Worm (Caenorhabditis elegans): ENCODE measurements around the gene F25D1.5.

- no peak for TF ChIP-seq ama-1 (optimal IDR thresholded peaks at IDR 0.05)
- no peak for TF ChIP-seq syd-9 (tag; optimal IDR thresholded peaks at IDR 0.05)
- no peak for TF ChIP-seq pax-1 (tag; optimal IDR thresholded peaks at IDR 0.05)
- TF ChIP-seq ceh-22 (tag; optimal IDR thresholded peaks at IDR 0.05) = no peak
- no peak for TF ChIP-seq unc-86 (tag; optimal IDR thresholded peaks at IDR 0.05)
- no peak for TF ChIP-seq pha-4 (tag; optimal IDR thresholded peaks at IDR 0.05)
- no peak for TF ChIP-seq hlh-6 (tag; optimal IDR thresholded peaks at IDR 0.05)
- TF ChIP-seq rnt-1 (tag; optimal IDR thresholded peaks at IDR 0.05) = no peak
- TF ChIP-seq gmeb-2 (tag; optimal IDR thresholded peaks at IDR 0.05) = no peak
These were observed 27.6 kb upstream of the F25D1.5 start for ce11 chrV:10574197-10574596.
